Worm (Caenorhabditis elegans): ENCODE data around the gene algn-5.

ce11 chrV:4185885-4186284 lies 9.5 kb upstream of the algn-5 start:
- TF ChIP-seq W03F9.2 (tag; optimal IDR thresholded peaks at IDR 0.05) = no peak
- no peak for TF ChIP-seq him-1 (tag; optimal IDR thresholded peaks at IDR 0.05)
- no peak for TF ChIP-seq dao-5 (tag; optimal IDR thresholded peaks at IDR 0.05)

Data from whole organism, L4/young adult.